Fruit fly (Drosophila melanogaster) whole organism, embryonic: Measurements from ENCODE around the gene tho2.
A peak's percentile ranks its signal among the peaks of the same experiment; 100 is the strongest.

Experiments
- BEAF-32 ChIP-seq: fragments of 200-800 bp; sonication (Bioruptor generic); optimal IDR thresholded peaks from 3 replicates; lab custom pipeline; 2017; ENCODE audit warnings: missing biosample characterization, missing genetic modification characterization, mild to moderate bottlenecking, moderate library complexity, missing genetic modification reagents
- CG11085 ChIP-seq: fragments of 200-800 bp; sonication (Bioruptor generic); IDR thresholded peaks from 2 replicates; pipeline ENCODE4 v1.3.6; 2022; ENCODE audit warnings: missing biosample characterization, missing genetic modification characterization
- CG12299 ChIP-seq: fragments of 200-800 bp; sonication (Bioruptor generic); optimal IDR thresholded peaks from 2 replicates; lab custom pipeline; 2018; ENCODE audit warnings: missing biosample characterization, mild to moderate bottlenecking, missing genetic modification characterization
- CG1647 ChIP-seq: fragments of 200-800 bp; sonication (Bioruptor generic); optimal IDR thresholded peaks from 3 replicates; lab custom pipeline; 2016; ENCODE audit warnings: missing biosample characterization, missing genetic modification characterization
- CG17328 ChIP-seq: fragments of 200-800 bp; sonication (Bioruptor generic); IDR thresholded peaks from 2 replicates; pipeline ENCODE4 v1.3.6; 2022; ENCODE audit warnings: missing biosample characterization, missing genetic modification characterization
- CG17361 ChIP-seq: fragments of 200-800 bp; sonication (Bioruptor generic); IDR thresholded peaks from 3 replicates; pipeline ENCODE4 v1.3.6; 2022; ENCODE audit warnings: missing biosample characterization, missing genetic modification characterization
- CG17385 ChIP-seq: fragments of 200-800 bp; sonication (Bioruptor generic); optimal IDR thresholded peaks from 3 replicates; lab custom pipeline; 2018; ENCODE audit warnings: missing biosample characterization, mild to moderate bottlenecking, missing genetic modification characterization
- CG17568 ChIP-seq: fragments of 200-800 bp; sonication (Bioruptor generic); optimal IDR thresholded peaks from 2 replicates; lab custom pipeline; 2018; ENCODE audit warnings: missing biosample characterization, mild to moderate bottlenecking, missing genetic modification characterization, moderate library complexity
- CG17802 ChIP-seq: fragments of 200-800 bp; sonication (Bioruptor generic); optimal IDR thresholded peaks from 2 replicates; lab custom pipeline; 2018; ENCODE audit warnings: missing biosample characterization, mild to moderate bottlenecking, missing genetic modification characterization, moderate library complexity
- CG18764 ChIP-seq: fragments of 200-800 bp; sonication (Bioruptor generic); optimal IDR thresholded peaks from 3 replicates; lab custom pipeline; 2016; ENCODE audit warnings: missing biosample characterization, missing genetic modification characterization
- CG31224 ChIP-seq: fragments of 200-800 bp; sonication (Bioruptor generic); IDR thresholded peaks from 2 replicates; pipeline ENCODE4 v1.3.6; 2022; ENCODE audit warnings: missing biosample characterization, missing genetic modification characterization
- CG31388 ChIP-seq: fragments of 200-800 bp; sonication (Bioruptor generic); optimal IDR thresholded peaks from 2 replicates; lab custom pipeline; 2016; ENCODE audit warnings: missing biosample characterization, missing genetic modification characterization
- CG32772 ChIP-seq: fragments of 200-800 bp; sonication (Bioruptor generic); IDR thresholded peaks from 2 replicates; pipeline ENCODE4 v1.3.6; 2022; ENCODE audit warnings: missing biosample characterization, missing genetic modification characterization
- CG5180 ChIP-seq: fragments of 200-800 bp; sonication (Bioruptor generic); optimal IDR thresholded peaks from 3 replicates; lab custom pipeline; 2017; ENCODE audit warnings: missing biosample characterization, missing genetic modification characterization, mild to moderate bottlenecking, moderate library complexity, missing genetic modification reagents
- CG6254 ChIP-seq: fragments of 200-800 bp; sonication (Bioruptor generic); optimal IDR thresholded peaks from 3 replicates; lab custom pipeline; 2017; ENCODE audit warnings: mild to moderate bottlenecking, missing biosample characterization, missing genetic modification reagents, missing genetic modification characterization
- CG6791 ChIP-seq: fragments of 200-800 bp; sonication (Bioruptor generic); IDR thresholded peaks from 3 replicates; pipeline ENCODE4 v1.3.6; 2022; ENCODE audit warnings: missing biosample characterization, missing genetic modification characterization; ENCODE audit not compliant: partially characterized antibody
- CG6854 ChIP-seq: fragments of 200-800 bp; sonication (Bioruptor generic); optimal IDR thresholded peaks from 3 replicates; lab custom pipeline; 2017; ENCODE audit warnings: missing biosample characterization, mild to moderate bottlenecking, missing genetic modification characterization
- CG7357 ChIP-seq: fragments of 200-800 bp; sonication (Bioruptor generic); IDR thresholded peaks from 3 replicates; pipeline ENCODE4 v1.3.6; 2022; ENCODE audit warnings: missing biosample characterization, missing genetic modification characterization
- CG7786 ChIP-seq: fragments of 200-800 bp; sonication (Bioruptor generic); optimal IDR thresholded peaks from 2 replicates; lab custom pipeline; 2016; ENCODE audit warnings: missing biosample characterization, missing genetic modification characterization
- CG7928 ChIP-seq: fragments of 200-800 bp; sonication (Bioruptor generic); optimal IDR thresholded peaks from 2 replicates; lab custom pipeline; 2017; ENCODE audit warnings: missing biosample characterization, mild to moderate bottlenecking, missing genetic modification characterization
- CHES-1-like ChIP-seq: fragments of 200-800 bp; sonication (Bioruptor generic); optimal IDR thresholded peaks from 2 replicates; lab custom pipeline; 2016; ENCODE audit warnings: missing biosample characterization, missing genetic modification characterization
- Dp ChIP-seq: fragments of 200-800 bp; sonication (Bioruptor generic); optimal IDR thresholded peaks from 2 replicates; lab custom pipeline; 2018; ENCODE audit warnings: missing biosample characterization, mild to moderate bottlenecking, missing genetic modification characterization, moderate library complexity
- E2f1 ChIP-seq: fragments of 200-800 bp; sonication (Bioruptor generic); IDR thresholded peaks from 2 replicates; pipeline ENCODE4 v1.3.6; 2022; ENCODE audit warnings: missing biosample characterization, missing genetic modification characterization
- HLH4C ChIP-seq: fragments of 200-800 bp; sonication (Bioruptor generic); IDR thresholded peaks from 3 replicates; pipeline ENCODE4 v1.3.6; 2022; ENCODE audit warnings: missing biosample characterization, missing genetic modification characterization; ENCODE audit not compliant: partially characterized antibody
- Hand ChIP-seq: fragments of 200-800 bp; sonication (Bioruptor generic); optimal IDR thresholded peaks from 2 replicates; lab custom pipeline; 2017; ENCODE audit warnings: mild to moderate bottlenecking, missing biosample characterization, missing genetic modification reagents, missing genetic modification characterization
- Med ChIP-seq: fragments of 200-800 bp; sonication (Bioruptor generic); peaks from one replicate; lab custom pipeline; 2016; ENCODE audit warnings: missing biosample characterization, missing genetic modification characterization, mild to moderate bottlenecking, inconsistent platforms, moderate library complexity
- Rx ChIP-seq: fragments of 200-800 bp; sonication (Bioruptor generic); IDR thresholded peaks from 2 replicates; pipeline ENCODE4 v1.3.6; 2022; ENCODE audit warnings: missing biosample characterization, missing genetic modification characterization
- Sry-β ChIP-seq: fragments of 200-800 bp; sonication (Bioruptor generic); optimal IDR thresholded peaks from 2 replicates; lab custom pipeline; 2018; ENCODE audit warnings: missing biosample characterization, mild to moderate bottlenecking, missing genetic modification characterization, moderate library complexity
- Usf ChIP-seq: fragments of 200-800 bp; sonication (Bioruptor generic); optimal IDR thresholded peaks from 2 replicates; lab custom pipeline; 2017; ENCODE audit warnings: missing genotype, missing biosample characterization, missing genetic modification characterization
- YL-1 ChIP-seq: fragments of 200-800 bp; sonication (Bioruptor generic); optimal IDR thresholded peaks from 3 replicates; lab custom pipeline; 2017; ENCODE audit warnings: missing biosample characterization, mild to moderate bottlenecking, missing genetic modification characterization
- ash1 ChIP-seq: fragments of 200-800 bp; sonication (Bioruptor generic); optimal IDR thresholded peaks from 2 replicates; lab custom pipeline; 2018; ENCODE audit warnings: missing biosample characterization, mild to moderate bottlenecking, missing genetic modification characterization
- ato ChIP-seq: fragments of 200-800 bp; sonication (Bioruptor generic); IDR thresholded peaks from 2 replicates; pipeline ENCODE4 v1.3.6; 2022; ENCODE audit warnings: missing biosample characterization, missing genetic modification characterization; ENCODE audit not compliant: partially characterized antibody
- bab2 ChIP-seq: fragments of 200-800 bp; sonication (Bioruptor generic); optimal IDR thresholded peaks from 2 replicates; lab custom pipeline; 2016; ENCODE audit warnings: missing biosample characterization, missing genetic modification characterization
- bcd ChIP-seq: fragments of 200-800 bp; sonication (Bioruptor generic); optimal IDR thresholded peaks from 2 replicates; lab custom pipeline; 2017; ENCODE audit warnings: missing biosample characterization, mild to moderate bottlenecking, missing genetic modification characterization
- chm ChIP-seq: fragments of 200-800 bp; sonication (Bioruptor generic); IDR thresholded peaks from 2 replicates; pipeline ENCODE4 v1.3.6; 2022; ENCODE audit warnings: missing biosample characterization, missing genetic modification characterization
- dan ChIP-seq: fragments of 200-800 bp; sonication (Bioruptor generic); IDR thresholded peaks from 2 replicates; pipeline ENCODE4 v1.3.6; 2022; ENCODE audit warnings: missing biosample characterization, missing genetic modification characterization
- eve ChIP-seq, 2 experiments: fragments of >200 bp; optimal IDR thresholded peaks; 2 replicates each; lab custom pipeline; 2017; ENCODE audit warnings: missing biosample characterization in 2 of 2, missing genetic modification characterization in 2 of 2
- fd102C ChIP-seq: fragments of 200-800 bp; sonication (Bioruptor generic); optimal IDR thresholded peaks from 2 replicates; lab custom pipeline; 2018; ENCODE audit warnings: missing biosample characterization, mild to moderate bottlenecking, missing genetic modification characterization, moderate library complexity
- fu2 ChIP-seq: fragments of 200-800 bp; sonication (Bioruptor generic); optimal IDR thresholded peaks from 2 replicates; lab custom pipeline; 2016; ENCODE audit warnings: missing biosample characterization, missing genetic modification characterization
- gce ChIP-seq: fragments of 200-800 bp; sonication (Bioruptor generic); IDR thresholded peaks from 3 replicates; pipeline ENCODE4 v1.3.6; 2022; ENCODE audit warnings: missing biosample characterization, missing genetic modification characterization
- hb ChIP-seq: fragments of 200-800 bp; sonication (Bioruptor generic); IDR thresholded peaks from 3 replicates; pipeline ENCODE4 v1.3.6; 2022; ENCODE audit warnings: missing biosample characterization, missing genetic modification characterization; ENCODE audit not compliant: partially characterized antibody
- kay ChIP-seq: fragments of 200-800 bp; sonication (Bioruptor generic); optimal IDR thresholded peaks from 2 replicates; lab custom pipeline; 2016; ENCODE audit warnings: missing biosample characterization, missing genetic modification characterization
- lmd ChIP-seq: fragments of 200-800 bp; sonication (Bioruptor generic); IDR thresholded peaks from 2 replicates; pipeline ENCODE4 v1.3.6; 2022; ENCODE audit warnings: missing biosample characterization, missing genetic modification characterization
- pb ChIP-seq: fragments of 200-800 bp; sonication (Bioruptor generic); optimal IDR thresholded peaks from 3 replicates; lab custom pipeline; 2016; ENCODE audit warnings: missing biosample characterization, missing genetic modification characterization
- pho ChIP-seq: fragments of 200-800 bp; sonication (Bioruptor generic); optimal IDR thresholded peaks from 2 replicates; lab custom pipeline; 2016; ENCODE audit warnings: missing biosample characterization, missing genetic modification characterization
- sqz ChIP-seq: fragments of 200-800 bp; sonication (Bioruptor generic); optimal IDR thresholded peaks from 3 replicates; lab custom pipeline; 2018; ENCODE audit warnings: missing biosample characterization, mild to moderate bottlenecking, missing genetic modification characterization
- tx ChIP-seq: fragments of 200-800 bp; sonication (Bioruptor generic); optimal IDR thresholded peaks from 2 replicates; lab custom pipeline; 2016; ENCODE audit warnings: missing biosample characterization, missing genetic modification characterization
- vvl ChIP-seq: fragments of 200-800 bp; sonication (Bioruptor generic); IDR thresholded peaks from 2 replicates; pipeline ENCODE4 v1.3.6; 2022; ENCODE audit warnings: missing biosample characterization, missing genetic modification characterization

Gene tho2

DNA sequence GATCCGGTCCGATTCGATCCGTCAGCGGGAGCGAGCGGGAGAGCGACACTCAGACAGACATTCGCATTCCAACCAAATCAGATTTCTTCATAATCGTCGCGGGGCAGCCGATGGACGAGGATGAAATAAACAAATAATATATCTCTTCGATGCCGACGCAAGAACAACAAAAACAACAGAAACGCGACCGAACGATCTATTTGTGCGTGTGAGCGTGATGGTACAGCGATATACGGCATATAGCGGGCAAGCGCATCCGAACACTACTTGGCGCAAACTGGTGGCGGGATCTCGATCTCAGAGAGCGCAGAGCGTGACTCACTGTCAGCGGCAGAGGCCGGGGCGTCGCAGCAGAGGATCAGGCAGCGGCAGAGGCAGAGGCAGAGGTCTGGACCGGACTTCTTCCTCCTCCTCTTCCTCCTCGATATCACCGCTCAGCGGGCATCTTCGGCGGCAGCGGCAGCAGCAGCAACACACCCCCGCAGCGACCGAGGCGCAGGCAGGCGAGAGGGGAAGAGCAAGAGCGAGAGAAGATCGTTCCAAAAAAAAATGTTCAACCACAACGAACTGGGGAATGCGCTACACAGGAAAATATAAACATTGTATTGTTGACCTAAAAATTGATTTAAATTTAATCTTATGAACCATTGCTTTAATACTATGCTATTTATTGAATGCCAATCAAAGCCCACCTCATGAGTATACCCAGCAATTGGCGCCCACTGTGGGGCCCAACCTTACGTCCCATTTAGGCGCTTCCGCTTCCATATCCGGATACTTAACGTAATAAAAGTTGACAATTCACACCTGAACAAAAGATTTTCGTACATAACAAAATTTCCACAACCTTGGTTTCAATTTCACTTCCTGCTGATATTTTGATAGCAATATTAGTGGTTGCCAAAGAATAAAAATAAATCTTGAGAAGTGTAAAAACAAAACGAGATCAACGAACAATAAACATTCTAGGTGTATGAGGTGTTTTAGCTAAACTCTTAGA lies 16.6 kb upstream of the tho2 start:
- TF ChIP-seq pb (GFP tag; lab: Kevin White, UChicago), result no peak
- TF ChIP-seq CG17802 (tag; lab: Kevin White, UChicago), result no peak
- no peak for TF ChIP-seq BEAF-32 (GFP tag; lab: Kevin White, UChicago)
- TF ChIP-seq chm, result peak; percentile 34; the same call in 1 of the 2 replicates
- TF ChIP-seq CG6791 (GFP tag; lab: Robert Waterston, UW), result 0 out of 3 replicates have a peak, but pooled peaks have one; percentile 26
- TF ChIP-seq Med (GFP tag; lab: Kevin White, UChicago), result peak; percentile 76
- no peak for TF ChIP-seq CG31224
- peak; percentile 59 for TF ChIP-seq bcd
- peak; percentile 54 for TF ChIP-seq bab2 (GFP tag; lab: Kevin White, UChicago)
- no peak for TF ChIP-seq CG7928
- TF ChIP-seq CG11085 (GFP tag; lab: Robert Waterston, UW), result no peak
- TF ChIP-seq CG5180 (GFP tag; lab: Kevin White, UChicago), result no peak
- no peak for TF ChIP-seq ash1
- TF ChIP-seq eve (GFP tag; optimal IDR thresholded peaks at IDR 0.05; lab: Kevin White, UChicago), result no peak
- TF ChIP-seq CG17328 (GFP tag; lab: Robert Waterston, UW), result 0 out of 2 replicates have a peak, but pooled peaks have one; percentile 6
- no peak for TF ChIP-seq CG12299 (tag; lab: Kevin White, UChicago)
- no peak for TF ChIP-seq fd102C (GFP tag; lab: Kevin White, UChicago)
- peak; percentile 45 for TF ChIP-seq Usf (GFP tag; lab: Kevin White, UChicago)
- no peak for TF ChIP-seq dan
- TF ChIP-seq kay (GFP tag; lab: Kevin White, UChicago), result peak; percentile 83
- TF ChIP-seq YL-1, result no peak
- peak; percentile 86 for TF ChIP-seq CG17361 (GFP tag; lab: Robert Waterston, UW)
- TF ChIP-seq HLH4C, result no peak
- no peak for TF ChIP-seq hb (GFP tag; lab: Robert Waterston, UW)
- peak; percentile 16 for TF ChIP-seq fu2 (GFP tag; lab: Kevin White, UChicago)
- TF ChIP-seq CG17385 (GFP tag; lab: Kevin White, UChicago), result peak; percentile 54
- TF ChIP-seq CG6254 (GFP tag; lab: Kevin White, UChicago), result no peak
- peak; percentile 25 for TF ChIP-seq CG18764 (GFP tag; lab: Kevin White, UChicago)
- no peak for TF ChIP-seq pho (GFP tag; lab: Kevin White, UChicago)
- no peak for TF ChIP-seq CG7786 (GFP tag; lab: Kevin White, UChicago)
- peak; percentile 19; the same call in 1 of the 3 replicates for TF ChIP-seq gce (GFP tag; lab: Robert Waterston, UW)
- no peak for TF ChIP-seq Sry-β (GFP tag; lab: Kevin White, UChicago)
- peak; percentile 32 for TF ChIP-seq Hand (GFP tag; lab: Kevin White, UChicago)
- no peak for TF ChIP-seq CG7357
- TF ChIP-seq vvl (GFP tag; lab: Robert Waterston, UW), result peak; percentile 67
- TF ChIP-seq E2f1 (GFP tag; lab: Robert Waterston, UW), result no peak
- peak; percentile 43 for TF ChIP-seq CG32772 (GFP tag; lab: Robert Waterston, UW)
- TF ChIP-seq Rx (GFP tag; lab: Robert Waterston, UW), result peak; percentile 58
- TF ChIP-seq sqz (GFP tag; lab: Kevin White, UChicago), result peak; percentile 94
- TF ChIP-seq tx, result peak; percentile 1
- no peak for TF ChIP-seq CG6854
- TF ChIP-seq CG17568 (GFP tag; lab: Kevin White, UChicago), result no peak
- TF ChIP-seq CG31388, result no peak
- peak; percentile 7 for TF ChIP-seq CHES-1-like (GFP tag; lab: Kevin White, UChicago)
- TF ChIP-seq CG1647, result no peak
- TF ChIP-seq lmd, result peak; percentile 36; the same call in 1 of the 2 replicates
- TF ChIP-seq Dp (GFP tag; lab: Kevin White, UChicago), result peak; percentile 4
- 0 out of 2 replicates have a peak, but pooled peaks have one; percentile 28 for TF ChIP-seq ato (GFP tag; lab: Robert Waterston, UW)
